Worm (Caenorhabditis elegans): Measurements from ENCODE around the gene W09D10.5.

W09D10.5 gene

DNA sequence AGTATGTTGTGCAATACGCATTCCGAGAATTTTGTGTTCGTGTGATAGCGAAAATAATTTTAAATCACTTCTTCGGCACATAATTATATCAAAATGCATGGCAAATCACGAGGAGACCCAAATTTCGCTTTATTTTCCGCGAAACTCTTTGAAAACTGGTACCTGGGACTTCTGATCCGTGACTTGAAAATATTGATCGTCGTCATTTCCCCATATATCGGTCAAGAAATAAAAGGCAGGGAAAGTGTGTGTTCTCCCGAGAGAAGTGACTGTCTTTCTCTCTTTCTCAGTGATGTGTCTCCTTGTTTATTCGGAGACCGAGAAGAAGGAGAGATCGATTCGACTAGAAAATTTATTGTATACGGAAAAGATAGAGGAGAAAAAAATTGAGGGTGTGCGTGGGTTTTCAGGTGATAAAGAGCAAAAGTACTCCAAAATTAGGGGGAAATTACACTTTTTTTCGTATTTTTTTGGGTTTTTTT is at the start of gene W09D10.5 (continued):
- TF ChIP-seq nhr-179 (tag; optimal IDR thresholded peaks at IDR 0.05) (no peak), snpc-3.4 (tag; optimal IDR thresholded peaks at IDR 0.05) (no peak), ets-4 (GFP tag; optimal IDR thresholded peaks at IDR 0.05) (no peak), lsy-27 (tag; optimal IDR thresholded peaks at IDR 0.05; ENCODE audit: borderline replicate concordance, insufficient read depth) (no peak), bed-2 (GFP tag; IDR thresholded peaks at IDR 0.05) (no peak), rcor-1 (GFP tag; IDR thresholded peaks at IDR 0.05) (no peak), K11D2.4 (GFP tag; IDR thresholded peaks at IDR 0.05) (peak; percentile 39; the same call in 1 of the 2 replicates), sdz-38 (tag; optimal IDR thresholded peaks at IDR 0.05) (no peak), fkh-3 (tag; optimal IDR thresholded peaks at IDR 0.05) (no peak), chd-7 (tag; optimal IDR thresholded peaks at IDR 0.05) (peak; percentile 74), hlh-12 (tag; optimal IDR thresholded peaks at IDR 0.05) (no peak), F57A8.1 (GFP tag; optimal IDR thresholded peaks at IDR 0.05) (no peak), nfya-2 (GFP tag; IDR thresholded peaks at IDR 0.05) (no peak), efl-1 (GFP tag; optimal IDR thresholded peaks at IDR 0.05) (no peak), madf-6 (GFP tag; IDR thresholded peaks at IDR 0.05) (peak; percentile 30; the same call in 1 of the 2 replicates), tlf-1 (GFP tag; optimal IDR thresholded peaks at IDR 0.05) (no peak), Y53G8AR.9 (GFP tag; conservative IDR thresholded peaks at IDR 0.05) (peak; percentile 42; the same call in 1 of the 2 replicates), lir-1 (GFP tag; conservative IDR thresholded peaks at IDR 0.05) (no peak), nhr-120 (GFP tag; IDR thresholded peaks at IDR 0.05) (0 out of 2 replicates have a peak, but pooled peaks have one; percentile 8), Y67H2A.10 (GFP tag; conservative IDR thresholded peaks at IDR 0.05) (0 out of 2 replicates have a peak, but pooled peaks have one; percentile 27), hmg-1.2 (GFP tag; IDR thresholded peaks at IDR 0.05) (no peak), aptf-3 (GFP tag; IDR thresholded peaks at IDR 0.05) (no peak; the same call in 1 of the 2 replicates), F33H1.4 (GFP tag; IDR thresholded peaks at IDR 0.05) (no peak), lin-54 (GFP tag; optimal IDR thresholded peaks at IDR 0.05) (peak; percentile 39), B0035.1 (tag; optimal IDR thresholded peaks at IDR 0.05) (peak; percentile 57), ztf-26 (tag; optimal IDR thresholded peaks at IDR 0.05) (no peak), ZK185.1 (tag; optimal IDR thresholded peaks at IDR 0.05; ENCODE audit: poor library complexity, severe bottlenecking) (peak; percentile 27), madf-8 (GFP tag; conservative IDR thresholded peaks at IDR 0.05) (no peak), F52B5.7 (tag; optimal IDR thresholded peaks at IDR 0.05) (peak; percentile 57), athp-1 (tag; optimal IDR thresholded peaks at IDR 0.05) (peak; percentile 53), ceh-27 (GFP tag; optimal IDR thresholded peaks at IDR 0.05) (no peak), C17E4.6 (GFP tag; IDR thresholded peaks at IDR 0.05) (0 out of 2 replicates have a peak, but pooled peaks have one; percentile 12), lin-26 (GFP tag; IDR thresholded peaks at IDR 0.05) (no peak), pbrm-1 (GFP tag; IDR thresholded peaks at IDR 0.05) (no peak), ceh-79 (tag; optimal IDR thresholded peaks at IDR 0.05) (peak; percentile 37), hlh-26 (GFP tag; conservative IDR thresholded peaks at IDR 0.05) (no peak), Y79H2A.3 (GFP tag; conservative IDR thresholded peaks at IDR 0.05) (no peak), aptf-2 (GFP tag; conservative IDR thresholded peaks at IDR 0.05) (no peak), cebp-2 (GFP tag; IDR thresholded peaks at IDR 0.05) (no peak), nhr-80 (tag; optimal IDR thresholded peaks at IDR 0.05) (peak; percentile 64), dpl-1 (GFP tag; optimal IDR thresholded peaks at IDR 0.05) (no peak), attf-6 (GFP tag; IDR thresholded peaks at IDR 0.05) (no peak), ceh-91 (GFP tag; IDR thresholded peaks at IDR 0.05) (no peak), cebp-1 (GFP tag; IDR thresholded peaks at IDR 0.05) (peak; percentile 43; the same call in 1 of the 2 replicates), cebp-1 (tag; optimal IDR thresholded peaks at IDR 0.05) (peak; percentile 77), snpc-4 (GFP tag; optimal IDR thresholded peaks at IDR 0.05) (no peak), snpc-4 (tag; optimal IDR thresholded peaks at IDR 0.05) (no peak), T07F8.4 (tag; optimal IDR thresholded peaks at IDR 0.05) (no peak), lag-1 (GFP tag; IDR thresholded peaks at IDR 0.05) (no peak)

Data from whole organism, young adult.